Worm (Caenorhabditis elegans) whole organism, young adult: ENCODE data around the gene col-91.
A peak's percentile ranks its signal among the peaks of the same experiment; 100 is the strongest.

Experiments
- D2030.7 ChIP-seq: fragments of 200-800 bp; sonication (Bioruptor generic); IDR thresholded peaks from 2 replicates; pipeline ENCODE4 v1.3.6; 2022; ENCODE audit warnings: missing genetic modification reagents, missing genetic modification characterization, missing compliant biosample characterization
- F37B4.10 ChIP-seq: fragments of 200-800 bp; sonication (Bioruptor generic); IDR thresholded peaks from 2 replicates; pipeline ENCODE4 v1.3.6; 2022; ENCODE audit warnings: missing genetic modification characterization, missing compliant biosample characterization
- F39B2.1 ChIP-seq: fragments of 200-800 bp; sonication (Bioruptor generic); IDR thresholded peaks from 2 replicates; pipeline ENCODE4 v1.3.6; 2022; ENCODE audit warnings: missing genetic modification reagents, missing genetic modification characterization, missing compliant biosample characterization
- F49E8.2 ChIP-seq: sonication (generic microtip); optimal IDR thresholded peaks from 3 replicates; lab custom pipeline; 2017; ENCODE audit warnings: missing genetic modification characterization, mild to moderate bottlenecking, missing compliant biosample characterization, antibody characterized with exemption, moderate library complexity; ENCODE audit not compliant: insufficient read depth
- F52B5.7 ChIP-seq: sonication (generic microtip); optimal IDR thresholded peaks from 2 replicates; lab custom pipeline; 2016; ENCODE audit warnings: mild to moderate bottlenecking, missing genetic modification characterization, missing compliant biosample characterization
- F55B11.4 ChIP-seq: sonication (generic microtip); optimal IDR thresholded peaks from 2 replicates; lab custom pipeline; 2016; ENCODE audit warnings: missing compliant biosample characterization, missing genetic modification characterization, borderline replicate concordance; ENCODE audit not compliant: insufficient read depth
- Y67H2A.10 ChIP-seq: fragments of 200-800 bp; sonication (Bioruptor generic); conservative IDR thresholded peaks from 2 replicates; pipeline ENCODE4 v1.3.6; 2022; ENCODE audit warnings: missing genetic modification reagents, missing genetic modification characterization, missing compliant biosample characterization
- attf-6 ChIP-seq: fragments of 200-800 bp; sonication (Bioruptor generic); IDR thresholded peaks from 2 replicates; pipeline ENCODE4 v1.3.6; 2022; ENCODE audit warnings: missing genetic modification reagents, missing genetic modification characterization, missing compliant biosample characterization
- bed-1 ChIP-seq: fragments of 200-800 bp; sonication (Bioruptor generic); IDR thresholded peaks from 2 replicates; pipeline ENCODE4 v1.3.6; 2022; ENCODE audit warnings: missing genetic modification reagents, missing genetic modification characterization, missing compliant biosample characterization
- cebp-1 ChIP-seq, 2 experiments: fragments of 200-800 bp in 1 of 2; sonication (Bioruptor generic) in 1 of 2; sonication (generic microtip) in 1 of 2; IDR thresholded peaks in 1 of 2; optimal IDR thresholded peaks in 1 of 2; 2 replicates each; pipeline versions ENCODE4 v1.3.6 to Lab custom; 2017 to 2022; ENCODE audit warnings: missing compliant biosample characterization in 2 of 2, missing genetic modification characterization in 2 of 2, mild to moderate bottlenecking in 1 of 2, missing genetic modification reagents in 1 of 2, moderate library complexity in 1 of 2
- cebp-2 ChIP-seq: fragments of 200-800 bp; sonication (Bioruptor generic); IDR thresholded peaks from 2 replicates; pipeline ENCODE4 v1.3.6; 2022; ENCODE audit warnings: missing genetic modification characterization, missing compliant biosample characterization
- ceh-100 ChIP-seq: fragments of 200-800 bp; sonication (Bioruptor generic); IDR thresholded peaks from 2 replicates; pipeline ENCODE4 v1.3.6; 2022; ENCODE audit warnings: missing genetic modification reagents, missing genetic modification characterization, missing compliant biosample characterization
- ceh-58 ChIP-seq: fragments of 200-800 bp; sonication (Bioruptor generic); IDR thresholded peaks from 2 replicates; pipeline ENCODE4 v1.3.6; 2022; ENCODE audit warnings: missing genetic modification characterization, missing compliant biosample characterization
- ceh-91 ChIP-seq: fragments of 200-800 bp; sonication (Bioruptor generic); IDR thresholded peaks from 2 replicates; pipeline ENCODE4 v1.3.6; 2022; ENCODE audit warnings: missing genetic modification reagents, missing genetic modification characterization, missing compliant biosample characterization
- dpff-1 ChIP-seq: sonication (generic microtip); optimal IDR thresholded peaks from 2 replicates; lab custom pipeline; 2017; ENCODE audit warnings: mild to moderate bottlenecking, missing genetic modification characterization, missing compliant biosample characterization
- egl-44 ChIP-seq: fragments of 200-800 bp; sonication (Bioruptor generic); IDR thresholded peaks from 2 replicates; pipeline ENCODE4 v1.3.6; 2022; ENCODE audit warnings: missing genetic modification reagents, missing genetic modification characterization, missing compliant biosample characterization
- ets-4 ChIP-seq: fragments of 200-800 bp; sonication (Bioruptor generic); optimal IDR thresholded peaks from 2 replicates; lab custom pipeline; 2018; ENCODE audit warnings: mild to moderate bottlenecking, missing genetic modification characterization, missing compliant biosample characterization
- lin-26 ChIP-seq: fragments of 200-800 bp; sonication (Bioruptor generic); IDR thresholded peaks from 2 replicates; pipeline ENCODE4 v1.3.6; 2022; ENCODE audit warnings: missing genetic modification reagents, missing genetic modification characterization, missing compliant biosample characterization
- lin-35 ChIP-seq, 3 experiments: fragments of 150-350 bp in 2 of 3; sonication (generic microtip) in 1 of 3; optimal IDR thresholded peaks; 2 replicates each; lab custom pipeline; 2014 to 2018; ENCODE audit warnings: missing biosample characterization in 3 of 3, missing genetic modification characterization in 3 of 3, missing genetic modification reagents in 3 of 3
- lsy-27 ChIP-seq: sonication (generic microtip); optimal IDR thresholded peaks from 2 replicates; lab custom pipeline; 2017; ENCODE audit warnings: missing genetic modification characterization, mild to moderate bottlenecking, missing compliant biosample characterization, antibody characterized with exemption, missing genotype, borderline replicate concordance; ENCODE audit not compliant: insufficient read depth
- madf-3 ChIP-seq: fragments of 200-800 bp; sonication (Bioruptor generic); IDR thresholded peaks from 2 replicates; pipeline ENCODE4 v1.3.6; 2022; ENCODE audit warnings: missing genetic modification reagents, missing genetic modification characterization, missing compliant biosample characterization
- madf-8 ChIP-seq: fragments of 200-800 bp; sonication (Bioruptor generic); conservative IDR thresholded peaks from 2 replicates; pipeline ENCODE4 v1.3.6; 2022; ENCODE audit warnings: missing genetic modification reagents, missing genetic modification characterization, missing compliant biosample characterization
- mcd-1 ChIP-seq: fragments of 200-800 bp; sonication (Bioruptor generic); IDR thresholded peaks from 2 replicates; pipeline ENCODE4 v1.3.6; 2022; ENCODE audit warnings: missing genetic modification reagents, missing genetic modification characterization, missing compliant biosample characterization
- mes-4 ChIP-seq: sonication (generic microtip); optimal IDR thresholded peaks from 2 replicates; lab custom pipeline; 2016; ENCODE audit warnings: missing genotype, missing genetic modification characterization, missing compliant biosample characterization
- nfya-2 ChIP-seq: fragments of 200-800 bp; sonication (Bioruptor generic); IDR thresholded peaks from 2 replicates; pipeline ENCODE4 v1.3.6; 2022; ENCODE audit warnings: missing genetic modification reagents, missing genetic modification characterization, missing compliant biosample characterization
- nfyb-1 ChIP-seq: fragments of 200-800 bp; sonication (Bioruptor generic); IDR thresholded peaks from 2 replicates; pipeline ENCODE4 v1.3.6; 2022; ENCODE audit warnings: missing genetic modification reagents, missing genetic modification characterization, missing compliant biosample characterization
- nhr-120 ChIP-seq: fragments of 200-800 bp; sonication (Bioruptor generic); IDR thresholded peaks from 2 replicates; pipeline ENCODE4 v1.3.6; 2022; ENCODE audit warnings: missing genetic modification characterization, missing compliant biosample characterization
- nhr-80 ChIP-seq: sonication (generic microtip); optimal IDR thresholded peaks from 2 replicates; lab custom pipeline; 2016; ENCODE audit warnings: missing genetic modification characterization, missing compliant biosample characterization
- pha-4 ChIP-seq: fragments of 150-350 bp; sonication (generic microtip); optimal IDR thresholded peaks from 2 replicates; lab custom pipeline; 2014; ENCODE audit warnings: missing biosample characterization, missing genetic modification reagents, missing genetic modification characterization
- rpc-1 ChIP-seq, 2 experiments: fragments of 150-350 bp in 1 of 2; sonication (generic microtip) in 1 of 2; optimal IDR thresholded peaks; 2 replicates each; lab custom pipeline; 2014 to 2018; ENCODE audit warnings: missing biosample characterization in 1 of 2, missing genetic modification characterization in 1 of 2, missing genetic modification reagents in 1 of 2, missing genotype in 1 of 2
- snpc-1.3 ChIP-seq: sonication (generic microtip); optimal IDR thresholded peaks from 2 replicates; lab custom pipeline; 2017; ENCODE audit warnings: missing genetic modification characterization, mild to moderate bottlenecking, missing compliant biosample characterization, antibody characterized with exemption, moderate library complexity, missing genotype, missing genetic modification reagents; ENCODE audit not compliant: insufficient read depth
- somi-1 ChIP-seq: fragments of 200-800 bp; sonication (Bioruptor generic); optimal IDR thresholded peaks from 2 replicates; lab custom pipeline; 2018; ENCODE audit warnings: mild to moderate bottlenecking, missing genetic modification characterization, missing compliant biosample characterization
- sptf-2 ChIP-seq: fragments of 200-800 bp; sonication (Bioruptor generic); optimal IDR thresholded peaks from 2 replicates; lab custom pipeline; 2018; ENCODE audit warnings: mild to moderate bottlenecking, missing genetic modification characterization, missing compliant biosample characterization
- tbp1 ChIP-seq: fragments of 200-800 bp; sonication (Bioruptor generic); optimal IDR thresholded peaks from 2 replicates; lab custom pipeline; 2018; ENCODE audit warnings: mild to moderate bottlenecking, missing genetic modification characterization, missing compliant biosample characterization
- unc-62 ChIP-seq: fragments of 150-350 bp; optimal IDR thresholded peaks from 2 replicates; lab custom pipeline; 2014; ENCODE audit warnings: missing biosample characterization, missing genetic modification reagents, missing genetic modification characterization
- ztf-25 ChIP-seq: fragments of 200-800 bp; sonication (Bioruptor generic); IDR thresholded peaks from 2 replicates; pipeline ENCODE4 v1.3.6; 2022; ENCODE audit warnings: missing genetic modification reagents, missing genetic modification characterization, missing compliant biosample characterization

Gene col-91

DNA sequence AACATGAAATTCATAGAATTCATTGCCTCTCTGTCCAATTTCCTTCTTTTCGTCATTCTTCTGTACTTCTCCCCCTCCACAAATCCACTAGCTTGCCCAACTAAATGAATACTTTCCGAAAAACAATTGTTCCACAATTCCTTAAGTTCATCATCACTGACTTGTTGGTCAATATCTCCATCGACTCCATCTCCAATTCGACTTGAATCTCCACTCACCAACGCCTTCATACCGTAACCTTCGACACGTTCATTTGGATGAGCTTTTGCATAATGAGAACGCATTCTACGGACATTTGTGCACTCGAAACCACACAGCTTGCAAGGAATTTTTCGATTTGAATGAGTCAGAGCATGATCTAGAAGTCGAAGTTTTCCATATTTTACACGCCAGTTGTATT lies 22.5 kb downstream of the col-91 start:
- TF ChIP-seq lsy-27 (tag; lab: Kevin White, UChicago): no peak
- TF ChIP-seq F37B4.10: no peak
- TF ChIP-seq ceh-58 (GFP tag; lab: Robert Waterston, UW): no peak
- TF ChIP-seq rpc-1 (optimal IDR thresholded peaks at IDR 0.05; lab: Kevin White, UChicago): no peak
- TF ChIP-seq rpc-1 (tag; optimal IDR thresholded peaks at IDR 0.05; lab: Kevin White, UChicago): no peak
- no peak for TF ChIP-seq cebp-2 (GFP tag; lab: Robert Waterston, UW)
- no peak for TF ChIP-seq nfyb-1 (GFP tag; lab: Robert Waterston, UW)
- TF ChIP-seq nfya-2 (GFP tag; lab: Robert Waterston, UW): no peak
- no peak for TF ChIP-seq tbp1 (GFP tag; lab: Kevin White, UChicago)
- TF ChIP-seq egl-44: no peak
- TF ChIP-seq F49E8.2: no peak
- TF ChIP-seq, all 124 proteins: peak for 0

DNA sequence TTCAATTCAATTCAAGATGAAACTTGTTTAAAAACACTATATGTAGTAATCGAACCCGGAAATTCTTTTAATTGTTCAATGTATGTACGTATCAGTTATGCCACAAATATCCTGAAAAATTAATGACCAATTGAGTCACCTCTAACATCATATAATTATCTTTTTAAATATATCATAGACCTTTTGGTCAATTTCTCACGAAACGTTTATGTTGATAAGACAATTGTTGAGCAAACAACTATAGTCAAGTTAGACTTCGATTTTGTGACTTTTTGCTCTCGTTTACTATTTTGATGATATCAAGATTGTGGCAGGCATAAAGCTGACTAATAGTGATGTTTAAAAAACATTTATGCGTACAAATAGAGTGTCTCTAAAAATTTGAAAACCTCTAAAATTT lies 23.2 kb downstream of the col-91 start:
- TF ChIP-seq nhr-80 (peak; percentile 28), snpc-1.3 (tag; lab: Kevin White, UChicago) (no peak)
- TF ChIP-seq, all 124 proteins: peak for 1

DNA sequence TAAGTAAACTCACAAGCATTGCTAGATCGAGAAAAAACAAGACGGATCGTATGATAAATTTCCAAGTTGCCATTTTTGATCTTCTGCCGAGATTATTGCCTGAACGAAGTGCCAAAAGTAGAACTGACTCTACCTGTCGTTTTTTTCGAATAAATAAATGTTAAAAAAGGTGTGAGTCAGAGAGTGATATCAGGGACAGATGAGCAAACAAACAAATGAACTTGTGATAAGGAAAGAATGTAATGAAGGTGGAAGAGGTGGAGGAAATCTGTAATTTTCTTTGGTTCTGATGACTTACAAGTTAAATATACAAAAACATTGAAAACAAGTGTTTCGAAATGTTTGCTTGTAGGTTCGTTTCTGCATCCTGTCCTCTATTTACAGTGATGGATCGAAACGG lies 24.1 kb downstream of the col-91 start, which contains the start of gene tsp-1:
Gene tsp-1, minus strand, starts transcription at position 99 of the 400 bp plus-strand sequence.
- no peak for TF ChIP-seq nhr-120 (GFP tag; lab: Robert Waterston, UW)
- no peak for TF ChIP-seq madf-8 (GFP tag; lab: Robert Waterston, UW)

DNA sequence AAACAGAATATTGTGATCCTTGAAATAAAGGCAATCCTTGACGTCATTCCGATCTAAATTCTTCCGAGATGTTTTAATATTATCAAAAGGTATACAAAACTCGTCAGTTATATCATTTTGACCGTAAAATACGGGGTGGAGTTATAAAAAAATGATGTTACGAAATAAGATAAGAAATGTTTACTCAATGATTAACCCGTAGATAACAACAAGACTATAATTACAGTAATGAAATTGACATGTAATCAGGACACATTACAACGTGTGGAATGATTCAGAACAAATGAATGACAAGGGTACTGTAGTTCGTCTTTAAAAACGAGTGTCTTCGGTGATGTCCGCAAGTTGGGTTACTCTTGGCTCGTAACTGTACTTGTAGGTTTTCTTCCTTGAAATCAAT lies 25.6 kb downstream of the col-91 start, which contains the start of gene tsp-2:
Gene tsp-2, minus strand, starts transcription at position 109 of the 400 bp plus-strand sequence.
- TF ChIP-seq unc-62 (GFP tag; lab: Kevin White, UChicago) (peak; percentile 80), lin-35 (GFP tag; optimal IDR thresholded peaks at IDR 0.05; lab: Kevin White, UChicago) (no peak), pha-4 (peak; percentile 47), nhr-80 (peak; percentile 79), cebp-1 (GFP tag; IDR thresholded peaks at IDR 0.05; lab: Robert Waterston, UW) (peak; percentile 15; the same call in 1 of the 2 replicates), cebp-1 (tag; optimal IDR thresholded peaks at IDR 0.05; lab: Kevin White, UChicago) (peak; percentile 68), lin-26 (no peak), mcd-1 (GFP tag; lab: Robert Waterston, UW) (no peak)

DNA sequence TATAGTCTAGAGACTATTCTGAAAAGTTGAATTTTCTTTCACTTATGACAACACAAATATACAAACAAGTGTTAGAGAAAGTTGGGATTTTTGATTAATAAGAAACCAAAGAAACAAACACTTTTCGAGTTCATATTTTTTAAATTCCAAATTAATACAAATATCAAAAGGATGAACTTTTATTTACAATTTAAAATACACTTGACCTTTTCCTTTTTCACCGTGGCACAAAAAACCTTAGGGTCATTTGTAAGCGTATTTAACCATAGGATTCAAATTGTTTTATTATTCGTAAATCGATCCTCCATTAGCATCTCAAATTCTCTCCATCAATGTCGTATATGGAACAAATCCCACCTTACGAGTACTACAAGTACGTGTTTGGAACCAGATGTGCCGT lies 27.6 kb downstream of the col-91 start, which contains the start of gene C02F5.5:
Gene C02F5.5, plus strand, starts transcription at position 301 of the 400 bp plus-strand sequence.
- TF ChIP-seq ceh-100 (no peak), dpff-1 (no peak), ets-4 (GFP tag; lab: Kevin White, UChicago) (no peak), attf-6 (GFP tag; lab: Robert Waterston, UW) (no peak), nfyb-1 (GFP tag; lab: Robert Waterston, UW) (no peak), madf-3 (no peak), bed-1 (no peak), ztf-25 (GFP tag; lab: Robert Waterston, UW) (no peak), F39B2.1 (GFP tag; lab: Robert Waterston, UW) (no peak), nfya-2 (GFP tag; lab: Robert Waterston, UW) (no peak), Y67H2A.10 (no peak), somi-1 (GFP tag; lab: Kevin White, UChicago) (no peak), mes-4 (tag; lab: Kevin White, UChicago) (no peak), sptf-2 (GFP tag; lab: Kevin White, UChicago) (no peak), ceh-91 (GFP tag; lab: Robert Waterston, UW) (no peak), lsy-27 (tag; lab: Kevin White, UChicago) (no peak), F55B11.4 (tag; lab: Kevin White, UChicago) (no peak), D2030.7 (GFP tag; lab: Robert Waterston, UW) (no peak), F52B5.7 (no peak)
